Worm (Caenorhabditis elegans) whole organism, L4 larva: ENCODE data around the gene fbxa-95.

ENCODE experiments used
- F26F4.8 ChIP-seq: fragments of 200-800 bp; sonication (Bioruptor generic); conservative IDR thresholded peaks from 2 replicates; pipeline ENCODE4 v1.3.6; 2022; ENCODE audit warnings: missing genetic modification characterization, missing compliant biosample characterization
- F44E2.7 ChIP-seq: fragments of 200-800 bp; sonication (Bioruptor generic); IDR thresholded peaks from 2 replicates; pipeline ENCODE4 v2.1.2; 2022; ENCODE audit warnings: missing genetic modification characterization, missing compliant biosample characterization
- R02D3.7 ChIP-seq: fragments of 150-350 bp; sonication (generic microtip); optimal IDR thresholded peaks from 3 replicates; lab custom pipeline; 2014; ENCODE audit warnings: missing biosample characterization, missing genetic modification characterization
- T20F7.1 ChIP-seq: fragments of 200-800 bp; sonication (Bioruptor generic); optimal IDR thresholded peaks from 2 replicates; lab custom pipeline; 2018; ENCODE audit warnings: mild to moderate bottlenecking, missing genetic modification characterization, missing compliant biosample characterization
- Y48G9A.11 ChIP-seq: fragments of 200-800 bp; sonication (Bioruptor generic); IDR thresholded peaks from 2 replicates; pipeline ENCODE4 v1.3.6; 2022; ENCODE audit warnings: missing genetic modification reagents, missing genetic modification characterization, missing compliant biosample characterization
- Y75B8A.6 ChIP-seq: fragments of 200-800 bp; sonication (Bioruptor generic); IDR thresholded peaks from 2 replicates; pipeline ENCODE4 v1.3.6; 2022; ENCODE audit warnings: missing genetic modification reagents, missing genetic modification characterization, missing compliant biosample characterization
- aly-2 ChIP-seq: sonication (generic microtip); optimal IDR thresholded peaks from 2 replicates; lab custom pipeline; 2018; ENCODE audit warnings: missing biosample characterization, missing genetic modification characterization
- ceh-44 ChIP-seq: fragments of 200-800 bp; sonication (Bioruptor generic); IDR thresholded peaks from 2 replicates; pipeline ENCODE4 v1.3.6; 2022; ENCODE audit warnings: missing genetic modification reagents, missing genetic modification characterization, missing compliant biosample characterization
- cey-2 ChIP-seq: sonication (generic microtip); optimal IDR thresholded peaks from 3 replicates; lab custom pipeline; 2017; ENCODE audit warnings: missing genetic modification characterization, mild to moderate bottlenecking, missing compliant biosample characterization, antibody characterized with exemption, borderline replicate concordance; ENCODE audit not compliant: insufficient read depth
- daf-12 ChIP-seq: fragments of 150-350 bp; optimal IDR thresholded peaks from 2 replicates; lab custom pipeline; 2014; ENCODE audit warnings: missing biosample characterization, missing genetic modification reagents, missing genetic modification characterization
- daf-16 ChIP-seq, 3 experiments: sonication (generic microtip); optimal IDR thresholded peaks; 2 replicates each; lab custom pipeline; 2016 to 2017; ENCODE audit warnings: missing genetic modification characterization in 3 of 3, missing genetic modification reagents in 3 of 3, mild to moderate bottlenecking in 2 of 3, missing compliant biosample characterization in 2 of 3, missing biosample characterization in 1 of 3, moderate library complexity in 1 of 3
- daf-8 ChIP-seq: fragments of 200-800 bp; sonication (Bioruptor generic); IDR thresholded peaks from 2 replicates; pipeline ENCODE4 v1.3.6; 2022; ENCODE audit warnings: missing genetic modification characterization, missing compliant biosample characterization
- dmd-6 ChIP-seq: fragments of 200-800 bp; sonication (Bioruptor generic); IDR thresholded peaks from 2 replicates; pipeline ENCODE4 v1.3.6; 2022; ENCODE audit warnings: missing genetic modification reagents, missing genetic modification characterization, missing compliant biosample characterization
- egl-27 ChIP-seq: sonication (generic microtip); optimal IDR thresholded peaks from 3 replicates; lab custom pipeline; 2017; ENCODE audit warnings: missing biosample characterization, missing genetic modification reagents, missing genetic modification characterization
- fos-1 ChIP-seq: fragments of 150-350 bp; optimal IDR thresholded peaks from 2 replicates; lab custom pipeline; 2014; ENCODE audit warnings: missing biosample characterization, missing genetic modification characterization
- gei-8 ChIP-seq: fragments of 200-800 bp; sonication (Bioruptor generic); optimal IDR thresholded peaks from 2 replicates; lab custom pipeline; 2018; ENCODE audit warnings: mild to moderate bottlenecking, missing genetic modification characterization, missing compliant biosample characterization
- hif-1 ChIP-seq, 2 experiments: sonication (generic microtip); optimal IDR thresholded peaks; 2 replicates each; lab custom pipeline; 2016 to 2017; ENCODE audit warnings: missing compliant biosample characterization in 2 of 2, missing genetic modification characterization in 2 of 2, missing genetic modification reagents in 2 of 2, missing genotype in 2 of 2, mild to moderate bottlenecking in 1 of 2
- hlh-30 ChIP-seq: sonication (generic microtip); optimal IDR thresholded peaks from 2 replicates; lab custom pipeline; 2017; ENCODE audit warnings: antibody characterized with exemption, mild to moderate bottlenecking, missing genetic modification characterization, missing compliant biosample characterization; ENCODE audit not compliant: insufficient read depth
- jun-1 ChIP-seq: fragments of 150-350 bp; optimal IDR thresholded peaks from 2 replicates; lab custom pipeline; 2014; ENCODE audit warnings: missing biosample characterization, missing genetic modification reagents, missing genetic modification characterization
- lin-29 ChIP-seq: fragments of 200-800 bp; sonication (Bioruptor generic); IDR thresholded peaks from 2 replicates; pipeline ENCODE4 v1.3.6; 2022; ENCODE audit warnings: missing genetic modification reagents, missing genetic modification characterization, missing compliant biosample characterization
- lin-38 ChIP-seq: fragments of 200-800 bp; sonication (Bioruptor generic); IDR thresholded peaks from 2 replicates; pipeline ENCODE4 v1.3.6; 2022; ENCODE audit warnings: missing genetic modification reagents, missing genetic modification characterization, missing compliant biosample characterization
- lsy-2 ChIP-seq, 2 experiments: fragments of 150-350 bp in 1 of 2; sonication (generic microtip) in 1 of 2; optimal IDR thresholded peaks; 2 replicates each; lab custom pipeline; 2014 to 2017; ENCODE audit warnings: missing biosample characterization in 2 of 2, missing genetic modification characterization in 2 of 2
- mep-1 ChIP-seq: fragments of 150-350 bp; sonication (generic microtip); optimal IDR thresholded peaks from 3 replicates; lab custom pipeline; 2014; ENCODE audit warnings: missing biosample characterization, missing genetic modification characterization
- mes-2 ChIP-seq: sonication (generic microtip); optimal IDR thresholded peaks from 2 replicates; lab custom pipeline; 2016; ENCODE audit warnings: missing genotype, mild to moderate bottlenecking, missing genetic modification characterization, missing compliant biosample characterization; ENCODE audit not compliant: poor library complexity, severe bottlenecking
- mxl-3 ChIP-seq: fragments of 200-800 bp; sonication (Bioruptor generic); optimal IDR thresholded peaks from 2 replicates; lab custom pipeline; 2018; ENCODE audit warnings: mild to moderate bottlenecking, missing genetic modification characterization, missing compliant biosample characterization
- nhr-102 ChIP-seq: sonication (generic microtip); optimal IDR thresholded peaks from 2 replicates; lab custom pipeline; 2016; ENCODE audit warnings: mild to moderate bottlenecking, missing genetic modification characterization, moderate library complexity, missing compliant biosample characterization
- nhr-11 ChIP-seq: fragments of 150-350 bp; optimal IDR thresholded peaks from 2 replicates; lab custom pipeline; 2014; ENCODE audit warnings: missing biosample characterization, missing genetic modification characterization
- nhr-25 ChIP-seq: sonication (generic microtip); optimal IDR thresholded peaks from 2 replicates; lab custom pipeline; 2017; ENCODE audit warnings: missing genetic modification characterization, mild to moderate bottlenecking, missing compliant biosample characterization, antibody characterized with exemption, moderate library complexity, borderline replicate concordance; ENCODE audit not compliant: insufficient read depth
- nhr-28 ChIP-seq: fragments of 150-350 bp; optimal IDR thresholded peaks from 2 replicates; lab custom pipeline; 2014; ENCODE audit warnings: missing biosample characterization, missing genetic modification characterization
- nhr-6 ChIP-seq: fragments of 150-350 bp; optimal IDR thresholded peaks from 2 replicates; lab custom pipeline; 2014; ENCODE audit warnings: missing biosample characterization, missing genetic modification characterization
- nhr-77 ChIP-seq: fragments of 150-350 bp; optimal IDR thresholded peaks from 2 replicates; lab custom pipeline; 2014; ENCODE audit warnings: missing biosample characterization, missing genetic modification characterization
- sdz-12 ChIP-seq: fragments of 200-800 bp; sonication (Bioruptor generic); optimal IDR thresholded peaks from 2 replicates; lab custom pipeline; 2018; ENCODE audit warnings: mild to moderate bottlenecking, missing genetic modification characterization, missing compliant biosample characterization
- skn-1 ChIP-seq: fragments of 150-350 bp; optimal IDR thresholded peaks from 2 replicates; lab custom pipeline; 2014; ENCODE audit warnings: missing biosample characterization, missing genetic modification characterization
- snpc-1.2 ChIP-seq: fragments of 200-800 bp; sonication (Bioruptor generic); IDR thresholded peaks from 2 replicates; pipeline ENCODE4 v1.3.6; 2022; ENCODE audit warnings: missing genetic modification reagents, missing genetic modification characterization, missing compliant biosample characterization
- spr-3 ChIP-seq: fragments of 200-800 bp; sonication (Bioruptor generic); optimal IDR thresholded peaks from 2 replicates; lab custom pipeline; 2018; ENCODE audit warnings: mild to moderate bottlenecking, missing genetic modification characterization, missing compliant biosample characterization
- tag-97 ChIP-seq: fragments of 200-800 bp; sonication (Bioruptor generic); IDR thresholded peaks from 2 replicates; pipeline ENCODE4 v1.3.6; 2022; ENCODE audit warnings: missing genetic modification characterization, missing compliant biosample characterization
- unc-130 ChIP-seq: sonication (generic microtip); optimal IDR thresholded peaks from 2 replicates; lab custom pipeline; 2016; ENCODE audit warnings: missing genetic modification reagents, missing genetic modification characterization, missing compliant biosample characterization
- unc-62 ChIP-seq, 3 experiments: fragments of 150-350 bp in 1 of 3; sonication (generic microtip); optimal IDR thresholded peaks in 2 of 3; peaks in 1 of 3; 1 replicate in 1 of 3; 2 replicates in 2 of 3; lab custom pipeline; 2014 to 2017; ENCODE audit warnings: missing biosample characterization in 3 of 3, missing genetic modification characterization in 3 of 3, missing genetic modification reagents in 3 of 3, missing genotype in 1 of 3
- vab-7 ChIP-seq: fragments of 200-800 bp; sonication (Bioruptor generic); IDR thresholded peaks from 2 replicates; pipeline ENCODE4 v1.3.6; 2022; ENCODE audit warnings: missing genetic modification reagents, missing genetic modification characterization, missing compliant biosample characterization
- zip-2 ChIP-seq: fragments of 150-350 bp; optimal IDR thresholded peaks from 2 replicates; lab custom pipeline; 2014; ENCODE audit warnings: missing biosample characterization, missing genetic modification characterization
- ztf-7 ChIP-seq: fragments of 150-350 bp; optimal IDR thresholded peaks from 2 replicates; lab custom pipeline; 2014; ENCODE audit warnings: missing biosample characterization, missing genetic modification characterization

fbxa-95 gene

DNA sequence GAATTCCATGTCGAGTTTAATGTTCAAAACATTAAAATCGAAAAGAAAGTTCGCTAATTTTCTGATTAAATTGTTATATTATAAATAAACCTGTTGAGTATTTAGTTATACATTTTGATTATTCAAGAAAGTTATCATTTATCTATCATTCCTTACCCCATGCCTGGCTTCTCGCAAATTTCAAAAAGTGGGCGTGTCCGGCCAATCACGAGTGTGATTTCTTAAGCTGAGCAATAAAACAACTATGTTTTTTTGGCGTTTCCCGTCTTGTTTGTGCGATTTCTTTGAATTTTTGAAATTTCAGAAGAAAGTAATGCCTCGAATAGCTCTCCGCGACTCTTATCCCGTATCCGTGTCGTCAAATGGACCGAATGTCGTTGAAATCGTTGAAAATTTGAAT, 1.3 kb downstream of the fbxa-95 start, which contains the start of gene fbxa-94:
TSS of gene fbxa-94 (plus strand) at position 301 of the 400 bp plus-strand sequence.
- TF ChIP-seq zip-2 (tag; lab: Kevin White, UChicago) (no peak), nhr-11 (no peak), nhr-28 (tag; lab: Kevin White, UChicago) (no peak), dmd-6 (GFP tag; lab: Robert Waterston, UW) (no peak), mes-2 (tag; lab: Kevin White, UChicago) (no peak), R02D3.7 (tag; lab: Kevin White, UChicago) (no peak), lin-29 (GFP tag; lab: Robert Waterston, UW) (no peak), sdz-12 (GFP tag; lab: Kevin White, UChicago) (no peak), gei-8 (GFP tag; lab: Kevin White, UChicago) (no peak), ceh-44 (GFP tag; lab: Robert Waterston, UW) (no peak), mep-1 (tag; lab: Kevin White, UChicago) (no peak), egl-27 (tag; lab: Kevin White, UChicago) (no peak), Y75B8A.6 (GFP tag; lab: Robert Waterston, UW) (no peak), snpc-1.2 (GFP tag; lab: Robert Waterston, UW) (no peak)
- TF ChIP-seq, all 104 proteins: peak for 0

DNA sequence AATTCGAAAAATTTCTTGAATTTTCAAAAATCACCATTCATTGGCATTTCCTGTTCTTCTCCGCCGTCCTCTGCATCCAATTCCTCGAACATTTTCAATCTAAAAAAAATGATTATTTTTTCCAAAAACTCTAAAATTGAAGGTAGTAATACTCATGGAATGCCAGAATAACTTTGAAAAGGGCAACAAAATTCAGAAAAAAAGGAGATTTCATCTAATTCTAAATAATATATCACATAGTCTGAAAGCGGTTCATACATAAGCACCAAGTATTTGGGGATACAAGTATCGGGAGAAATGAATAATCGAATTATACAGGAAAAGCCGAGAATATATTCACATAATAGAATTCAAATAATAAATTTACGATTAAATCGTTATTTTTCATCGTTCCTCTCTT, 4.0 kb downstream of the fbxa-95 start, which contains the start of gene mdt-28:
TSS of gene mdt-28 (minus strand) at position 101 of the 400 bp plus-strand sequence.
- no peak for TF ChIP-seq egl-27 (tag; lab: Kevin White, UChicago)
- 0 out of 2 replicates have a peak, but pooled peaks have one; percentile 33 for TF ChIP-seq lin-38 (GFP tag; lab: Robert Waterston, UW)

DNA sequence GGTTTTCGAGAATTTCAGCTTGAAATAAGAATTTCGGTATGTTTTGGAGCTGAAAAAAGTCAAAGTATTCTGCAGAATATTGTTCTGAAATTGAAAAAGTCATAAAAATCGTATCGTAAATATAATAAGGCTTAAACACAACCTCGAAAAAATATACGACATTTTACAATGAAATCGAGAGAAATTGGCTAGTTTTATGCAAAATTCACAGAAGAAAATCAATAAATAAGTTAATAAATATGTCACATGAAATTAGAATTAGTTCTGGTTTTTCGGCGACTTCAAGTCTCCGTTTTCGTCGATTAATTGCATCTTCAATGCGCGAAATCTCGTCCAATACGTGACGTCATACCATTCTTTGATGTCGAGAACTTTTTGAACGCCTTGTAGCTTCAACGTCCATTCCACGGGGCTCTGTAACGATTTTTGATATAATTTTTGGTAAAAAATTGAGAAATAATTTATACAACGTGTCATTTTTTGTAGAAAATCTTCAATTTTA, 6.2 kb downstream of the fbxa-95 start, which contains the start of gene atx-3:
TSS of gene atx-3 (minus strand) at position 51 of the 502 bp plus-strand sequence.
- TF ChIP-seq daf-8 (no peak), fos-1 (no peak), aly-2 (tag; lab: Kevin White, UChicago) (no peak), hlh-30 (tag; lab: Kevin White, UChicago) (peak; percentile 4), Y48G9A.11 (GFP tag; lab: Robert Waterston, UW) (peak; percentile 37; the same call in 1 of the 2 replicates), skn-1 (tag; lab: Kevin White, UChicago) (no peak)

DNA sequence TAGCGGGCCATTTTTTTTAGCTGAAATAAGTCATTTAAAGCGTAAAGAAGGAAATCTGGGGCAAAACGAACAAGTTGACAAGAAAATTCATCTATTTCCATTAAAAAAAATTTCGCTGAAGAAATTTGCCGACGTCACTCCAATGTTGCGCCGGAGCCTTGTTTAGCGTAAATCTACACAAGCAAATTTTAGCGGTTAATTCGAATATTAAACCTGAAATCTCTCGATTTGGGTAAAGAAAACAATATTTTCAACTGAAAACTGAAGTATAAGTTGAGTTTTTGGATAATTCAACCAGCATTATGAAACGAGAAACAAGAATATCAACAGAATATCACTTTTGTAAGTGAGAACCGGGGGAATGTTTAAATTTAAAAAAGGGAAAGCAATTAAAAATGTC, 7.1 kb downstream of the fbxa-95 start, which contains the start of gene F28F8.9:
TSS of gene F28F8.9 (minus strand) at position 288 of the 400 bp plus-strand sequence.
- no peak for TF ChIP-seq fos-1
- TF ChIP-seq cey-2 (tag; lab: Kevin White, UChicago), result no peak
- no peak for TF ChIP-seq daf-12 (tag; lab: Kevin White, UChicago)
- TF ChIP-seq gei-8 (GFP tag; lab: Kevin White, UChicago), result no peak
- peak; percentile 21 for TF ChIP-seq nhr-6 (tag; lab: Kevin White, UChicago)
- no peak for TF ChIP-seq nhr-77
- TF ChIP-seq lsy-2 (tag; optimal IDR thresholded peaks at IDR 0.05; lab: Kevin White, UChicago), result peak in 1 of 2 experiments; percentile 76
- TF ChIP-seq mes-2 (tag; lab: Kevin White, UChicago), result peak; percentile 70
- no peak for TF ChIP-seq nhr-102
- no peak for TF ChIP-seq F26F4.8 (GFP tag; lab: Robert Waterston, UW)
- TF ChIP-seq hif-1 (tag; optimal IDR thresholded peaks at IDR 0.05; lab: Kevin White, UChicago), result no peak
- no peak for TF ChIP-seq aly-2 (tag; lab: Kevin White, UChicago)
- TF ChIP-seq nhr-25 (tag; lab: Kevin White, UChicago), result no peak
- TF ChIP-seq jun-1, result no peak
- TF ChIP-seq ztf-7, result no peak
- TF ChIP-seq hlh-30 (tag; lab: Kevin White, UChicago), result peak; percentile 30
- no peak for TF ChIP-seq daf-16 (GFP tag; optimal IDR thresholded peaks at IDR 0.05; lab: Kevin White, UChicago)
- TF ChIP-seq daf-16 (tag; optimal IDR thresholded peaks at IDR 0.05; lab: Kevin White, UChicago), result no peak
- no peak for TF ChIP-seq lin-29 (GFP tag; lab: Robert Waterston, UW)
- no peak for TF ChIP-seq unc-130 (GFP tag; lab: Kevin White, UChicago)
- peak in 1 of 2 experiments; percentile 77 for TF ChIP-seq unc-62 (GFP tag; optimal IDR thresholded peaks at IDR 0.05 in 1 of 2; lab: Kevin White, UChicago)
- TF ChIP-seq unc-62 (tag; optimal IDR thresholded peaks at IDR 0.05; lab: Kevin White, UChicago), result no peak
- no peak for TF ChIP-seq daf-8
- TF ChIP-seq dmd-6 (GFP tag; lab: Robert Waterston, UW), result no peak
- no peak for TF ChIP-seq F44E2.7 (GFP tag; lab: Robert Waterston, UW)
- TF ChIP-seq snpc-1.2 (GFP tag; lab: Robert Waterston, UW), result no peak
- no peak for TF ChIP-seq mxl-3 (GFP tag; lab: Kevin White, UChicago)
- no peak for TF ChIP-seq tag-97 (GFP tag; lab: Robert Waterston, UW)
- TF ChIP-seq spr-3, result no peak
- no peak for TF ChIP-seq vab-7 (GFP tag; lab: Robert Waterston, UW)
- peak; percentile 95 for TF ChIP-seq T20F7.1 (GFP tag; lab: Kevin White, UChicago)
